Worm (Caenorhabditis elegans) whole organism, late embryonic: ENCODE measurements around the gene nfki-1.
A peak's percentile ranks its signal among the peaks of the same experiment; 100 is the strongest.

Experiments
- C08G9.2 ChIP-seq: sonication (generic microtip); optimal IDR thresholded peaks from 2 replicates; lab custom pipeline; 2016; ENCODE audit warnings: mild to moderate bottlenecking, missing genetic modification characterization, moderate library complexity, missing compliant biosample characterization
- T23F11.4 ChIP-seq: fragments of 200-800 bp; sonication (Bioruptor generic); optimal IDR thresholded peaks from 2 replicates; lab custom pipeline; 2018; ENCODE audit warnings: mild to moderate bottlenecking, missing genetic modification characterization, missing compliant biosample characterization
- ahr-1 ChIP-seq: sonication (generic microtip); optimal IDR thresholded peaks from 2 replicates; lab custom pipeline; 2016; ENCODE audit warnings: missing genetic modification characterization, missing compliant biosample characterization
- ceh-14 ChIP-seq: sonication (generic microtip); optimal IDR thresholded peaks from 2 replicates; lab custom pipeline; 2016; ENCODE audit warnings: missing genotype, missing genetic modification characterization, missing compliant biosample characterization
- ceh-19 ChIP-seq: fragments of 200-800 bp; sonication (Bioruptor generic); optimal IDR thresholded peaks from 2 replicates; lab custom pipeline; 2018; ENCODE audit warnings: mild to moderate bottlenecking, missing genetic modification characterization, missing compliant biosample characterization
- ceh-24 ChIP-seq: sonication (generic microtip); optimal IDR thresholded peaks from 2 replicates; lab custom pipeline; 2016; ENCODE audit warnings: mild to moderate bottlenecking, missing genetic modification characterization, missing compliant biosample characterization
- ceh-31 ChIP-seq: sonication (generic microtip); optimal IDR thresholded peaks from 2 replicates; lab custom pipeline; 2016; ENCODE audit warnings: missing genetic modification characterization, missing compliant biosample characterization
- ceh-48 ChIP-seq: sonication (generic microtip); optimal IDR thresholded peaks from 2 replicates; lab custom pipeline; 2016; ENCODE audit warnings: missing genetic modification characterization, inconsistent platforms, missing compliant biosample characterization
- ceh-6 ChIP-seq: fragments of 200-800 bp; sonication (Bioruptor generic); optimal IDR thresholded peaks from 2 replicates; lab custom pipeline; 2018; ENCODE audit warnings: mild to moderate bottlenecking, missing genetic modification characterization, missing compliant biosample characterization
- ceh-9 ChIP-seq: sonication (generic microtip); optimal IDR thresholded peaks from 2 replicates; lab custom pipeline; 2016; ENCODE audit warnings: mild to moderate bottlenecking, missing genetic modification characterization, inconsistent platforms, missing compliant biosample characterization
- dmd-4 ChIP-seq: sonication (generic microtip); optimal IDR thresholded peaks from 2 replicates; lab custom pipeline; 2016; ENCODE audit warnings: borderline replicate concordance, missing genetic modification characterization, missing compliant biosample characterization
- dve-1 ChIP-seq: sonication (generic microtip); optimal IDR thresholded peaks from 2 replicates; lab custom pipeline; 2017; ENCODE audit warnings: antibody characterized with exemption, mild to moderate bottlenecking, missing genetic modification characterization, missing compliant biosample characterization
- elt-4 ChIP-seq: sonication (generic microtip); optimal IDR thresholded peaks from 2 replicates; lab custom pipeline; 2016; ENCODE audit warnings: missing genetic modification characterization, missing compliant biosample characterization
- fax-1 ChIP-seq: sonication (generic microtip); optimal IDR thresholded peaks from 2 replicates; lab custom pipeline; 2016; ENCODE audit warnings: missing genotype, missing genetic modification characterization, missing compliant biosample characterization
- gmeb-2 ChIP-seq: sonication (generic microtip); optimal IDR thresholded peaks from 2 replicates; lab custom pipeline; 2016; ENCODE audit warnings: missing genetic modification characterization, inconsistent platforms, missing compliant biosample characterization
- hlh-15 ChIP-seq: sonication (generic microtip); optimal IDR thresholded peaks from 2 replicates; lab custom pipeline; 2016; ENCODE audit warnings: missing genetic modification characterization, missing compliant biosample characterization
- hlh-30 ChIP-seq: sonication (generic microtip); optimal IDR thresholded peaks from 2 replicates; lab custom pipeline; 2017; ENCODE audit warnings: antibody characterized with exemption, missing genetic modification characterization, missing compliant biosample characterization; ENCODE audit not compliant: insufficient read depth
- madf-2 ChIP-seq: sonication (generic microtip); optimal IDR thresholded peaks from 2 replicates; lab custom pipeline; 2017; ENCODE audit warnings: missing genetic modification characterization, missing compliant biosample characterization
- mec-3 ChIP-seq: sonication (generic microtip); optimal IDR thresholded peaks from 2 replicates; lab custom pipeline; 2016; ENCODE audit warnings: borderline replicate concordance, missing genetic modification characterization, missing compliant biosample characterization
- nhr-11 ChIP-seq: fragments of 150-350 bp; optimal IDR thresholded peaks from 2 replicates; lab custom pipeline; 2014; ENCODE audit warnings: missing biosample characterization, missing genetic modification characterization
- nhr-232 ChIP-seq: sonication (generic microtip); optimal IDR thresholded peaks from 2 replicates; lab custom pipeline; 2016; ENCODE audit warnings: missing genetic modification characterization, missing compliant biosample characterization
- odd-2 ChIP-seq: sonication (generic microtip); optimal IDR thresholded peaks from 2 replicates; lab custom pipeline; 2017; ENCODE audit warnings: antibody characterized with exemption, mild to moderate bottlenecking, missing genetic modification characterization, missing compliant biosample characterization
- pqm-1 ChIP-seq: sonication (generic microtip); optimal IDR thresholded peaks from 2 replicates; lab custom pipeline; 2016; ENCODE audit warnings: missing genetic modification characterization, missing compliant biosample characterization
- rnt-1 ChIP-seq: sonication (generic microtip); optimal IDR thresholded peaks from 2 replicates; lab custom pipeline; 2016; ENCODE audit warnings: missing genetic modification characterization, missing compliant biosample characterization
- sdc-2 ChIP-seq: sonication (generic microtip); optimal IDR thresholded peaks from 2 replicates; lab custom pipeline; 2016; ENCODE audit warnings: missing genotype, missing genetic modification characterization, missing compliant biosample characterization
- sox-4 ChIP-seq: sonication (generic microtip); optimal IDR thresholded peaks from 2 replicates; lab custom pipeline; 2017; ENCODE audit warnings: mild to moderate bottlenecking, missing genetic modification characterization, inconsistent platforms, missing compliant biosample characterization
- syd-9 ChIP-seq: sonication (generic microtip); optimal IDR thresholded peaks from 2 replicates; lab custom pipeline; 2016; ENCODE audit warnings: mild to moderate bottlenecking, missing genetic modification characterization, moderate library complexity, missing compliant biosample characterization
- tbx-7 ChIP-seq: sonication (generic microtip); optimal IDR thresholded peaks from 2 replicates; lab custom pipeline; 2016; ENCODE audit warnings: missing genotype, missing genetic modification characterization, missing compliant biosample characterization
- unc-3 ChIP-seq, 2 experiments: fragments of 200-800 bp in 1 of 2; sonication (Bioruptor generic) in 1 of 2; sonication (generic microtip) in 1 of 2; conservative IDR thresholded peaks in 1 of 2; optimal IDR thresholded peaks in 1 of 2; 2 replicates each; pipeline versions ENCODE4 v1.3.6 to Lab custom; 2016 to 2022; ENCODE audit warnings: missing compliant biosample characterization in 2 of 2, missing genetic modification characterization in 2 of 2, missing genetic modification reagents in 1 of 2
- unc-42 ChIP-seq: sonication (generic microtip); optimal IDR thresholded peaks from 2 replicates; lab custom pipeline; 2016; ENCODE audit warnings: missing genotype, missing genetic modification characterization, missing compliant biosample characterization
- unc-55 ChIP-seq: sonication (generic microtip); optimal IDR thresholded peaks from 2 replicates; lab custom pipeline; 2017; ENCODE audit warnings: missing biosample characterization, missing genetic modification reagents, missing genetic modification characterization
- zip-5 ChIP-seq: sonication (generic microtip); optimal IDR thresholded peaks from 2 replicates; lab custom pipeline; 2016; ENCODE audit warnings: missing genetic modification characterization, missing compliant biosample characterization

nfki-1 gene

DNA sequence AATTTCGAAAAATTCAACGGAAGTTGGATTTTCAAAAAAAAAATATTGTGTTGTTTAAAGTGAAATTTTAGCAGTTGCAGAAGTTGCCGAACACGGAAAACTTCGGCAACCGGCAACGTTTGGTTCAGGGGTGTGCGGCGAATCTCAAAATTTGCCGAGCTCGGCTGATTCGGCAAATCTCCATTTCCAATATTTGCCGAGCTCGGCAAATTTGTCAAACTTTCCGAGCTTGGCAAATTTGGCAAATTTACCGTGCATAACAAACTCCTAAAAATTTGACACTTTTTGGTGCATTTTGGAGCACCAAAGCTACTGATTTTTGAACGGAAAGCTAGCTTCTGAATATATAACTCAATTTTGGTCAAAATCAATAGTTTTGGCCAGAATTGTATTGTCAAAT, 33.8 kb upstream of the nfki-1 start:
- no peak for TF ChIP-seq ceh-9 (tag; lab: Kevin White, UChicago)
- TF ChIP-seq dve-1 (tag; lab: Kevin White, UChicago), result no peak
- TF ChIP-seq syd-9 (tag; lab: Kevin White, UChicago), result no peak
- no peak for TF ChIP-seq ceh-48 (tag; lab: Kevin White, UChicago)
- no peak for TF ChIP-seq pqm-1
- no peak for TF ChIP-seq ceh-14
- TF ChIP-seq sox-4 (tag; lab: Kevin White, UChicago), result no peak
- no peak for TF ChIP-seq ceh-6 (GFP tag; lab: Kevin White, UChicago)
- no peak for TF ChIP-seq ceh-31 (tag; lab: Kevin White, UChicago)

DNA sequence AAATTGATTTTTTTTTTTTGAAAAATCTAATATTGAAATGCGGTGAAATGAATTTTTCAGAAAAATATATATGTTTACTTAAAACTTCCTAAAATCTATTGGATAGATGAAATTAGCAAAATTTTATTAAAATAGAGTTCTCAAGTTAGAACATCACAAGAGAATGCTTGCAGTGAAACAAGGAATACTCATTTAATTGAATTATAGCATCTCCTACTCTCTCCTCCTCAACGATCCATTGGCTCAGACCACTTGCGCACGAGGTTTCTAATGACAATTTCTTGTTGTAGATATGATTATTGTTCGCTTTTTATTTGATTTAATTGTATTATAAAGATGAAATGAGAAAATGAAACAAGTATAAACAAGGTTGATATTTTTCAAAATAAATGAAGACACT, 33.2 kb upstream of the nfki-1 start:
- TF ChIP-seq unc-42 (tag; lab: Kevin White, UChicago) (peak; percentile 80), ceh-31 (tag; lab: Kevin White, UChicago) (no peak), unc-55 (GFP tag; lab: Kevin White, UChicago) (no peak), ahr-1 (tag; lab: Kevin White, UChicago) (no peak), nhr-11 (tag; lab: Kevin White, UChicago) (no peak)

DNA sequence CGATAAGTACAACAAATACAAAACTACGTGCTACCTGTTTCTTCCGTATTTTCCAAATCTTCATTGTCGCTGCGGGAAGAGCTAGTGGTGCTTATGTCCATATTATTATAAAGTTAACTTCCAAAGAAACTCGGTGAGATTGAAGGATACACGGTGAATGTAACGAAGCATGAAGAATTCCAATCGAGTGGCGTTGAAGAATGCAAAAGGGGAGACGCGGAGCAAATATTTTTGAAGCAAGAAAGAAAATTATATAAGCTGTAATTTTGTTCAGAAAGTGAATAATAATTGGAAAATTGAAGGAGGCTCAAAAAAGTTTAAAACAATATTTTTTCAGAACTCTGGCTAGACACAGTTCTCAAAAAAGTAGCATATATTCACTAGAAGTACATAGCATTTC, 29.3 kb upstream of the nfki-1 start, which contains the start of gene Y15E3A.3:
Gene Y15E3A.3, minus strand, starts transcription at position 101 of the 400 bp plus-strand sequence.
- TF ChIP-seq T23F11.4, result no peak
- TF ChIP-seq tbx-7 (tag; lab: Kevin White, UChicago), result no peak
- TF ChIP-seq mec-3, result no peak
- no peak for TF ChIP-seq madf-2 (tag; lab: Kevin White, UChicago)
- TF ChIP-seq ceh-14, result no peak
- no peak for TF ChIP-seq fax-1 (tag; lab: Kevin White, UChicago)
- TF ChIP-seq unc-55 (GFP tag; lab: Kevin White, UChicago), result no peak
- no peak for TF ChIP-seq hlh-15
- TF ChIP-seq ceh-24 (tag; lab: Kevin White, UChicago), result no peak
- TF ChIP-seq dmd-4 (tag; lab: Kevin White, UChicago), result no peak
- no peak for TF ChIP-seq elt-4 (tag; lab: Kevin White, UChicago)
- no peak for TF ChIP-seq unc-3 (GFP tag; conservative IDR thresholded peaks at IDR 0.05; lab: Robert Waterston, UW)
- TF ChIP-seq unc-3 (tag; optimal IDR thresholded peaks at IDR 0.05; lab: Kevin White, UChicago), result no peak
- no peak for TF ChIP-seq nhr-232
- no peak for TF ChIP-seq C08G9.2
- no peak for TF ChIP-seq ceh-48 (tag; lab: Kevin White, UChicago)
- no peak for TF ChIP-seq ceh-9 (tag; lab: Kevin White, UChicago)

DNA sequence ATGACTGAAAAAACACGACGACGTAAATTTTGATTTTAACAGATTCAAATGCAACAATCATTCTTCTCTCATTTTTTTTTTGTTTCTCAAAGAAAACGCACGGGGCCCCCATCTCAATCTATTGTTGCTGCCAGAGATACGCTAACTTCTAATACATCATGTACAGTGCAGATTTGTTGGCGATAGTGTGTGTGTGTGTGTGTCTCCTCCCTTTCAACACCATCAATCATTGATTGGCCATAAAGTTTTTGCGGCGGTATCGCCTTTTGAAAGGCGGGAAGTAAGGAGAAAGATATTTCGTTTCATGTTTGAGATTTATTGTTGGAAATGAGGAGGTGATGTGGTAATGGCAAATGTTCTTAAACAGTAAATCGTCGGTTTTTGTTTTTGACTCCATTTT, 27.8 kb upstream of the nfki-1 start:
- TF ChIP-seq fax-1 (tag; lab: Kevin White, UChicago) (no peak), unc-55 (GFP tag; lab: Kevin White, UChicago) (peak; percentile 62)
- TF ChIP-seq, all 69 proteins: peak for 1

DNA sequence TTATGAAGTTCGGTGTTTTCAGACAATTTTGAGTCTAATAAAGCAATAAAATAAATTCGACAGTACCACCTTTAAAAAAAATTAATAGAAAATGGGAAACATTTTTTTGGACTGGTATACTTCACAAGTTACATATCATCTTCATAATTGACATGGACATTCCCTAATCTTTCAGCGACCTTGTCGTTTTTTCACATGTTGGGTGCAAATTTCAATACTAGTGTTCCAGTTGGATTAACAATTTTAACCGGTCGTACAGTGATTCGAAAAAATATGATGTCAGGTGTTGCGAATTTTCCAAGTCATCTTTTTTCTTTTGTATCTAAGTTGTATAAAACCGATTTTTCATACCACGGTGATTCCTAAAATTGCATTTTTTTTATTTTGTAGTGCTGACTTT, 26.7 kb upstream of the nfki-1 start:
- TF ChIP-seq ceh-19 (no peak), rnt-1 (tag; lab: Kevin White, UChicago) (no peak), sdc-2 (tag; lab: Kevin White, UChicago) (no peak), zip-5 (tag; lab: Kevin White, UChicago) (no peak), odd-2 (tag; lab: Kevin White, UChicago) (no peak), dve-1 (tag; lab: Kevin White, UChicago) (no peak), ceh-14 (no peak), hlh-30 (tag; lab: Kevin White, UChicago) (no peak), gmeb-2 (tag; lab: Kevin White, UChicago) (no peak)
- TF ChIP-seq, all 69 proteins: peak for 0
